Fruit fly (Drosophila melanogaster): ENCODE results near the gene CG1737.

CG1737 gene

dm6 chrX:11342771-11343170, 7.6 kb upstream of the CG1737 start (continued):
- no peak for TF ChIP-seq Hr51 (GFP tag; optimal IDR thresholded peaks at IDR 0.05)
- TF ChIP-seq tin (GFP tag; optimal IDR thresholded peaks at IDR 0.05), result no peak
- TF ChIP-seq z (GFP tag; IDR thresholded peaks at IDR 0.05), result no peak
- no peak for TF ChIP-seq ERR (GFP tag; optimal IDR thresholded peaks at IDR 0.05)
- peak; percentile 20 for TF ChIP-seq Med (GFP tag)

- TF ChIP-seq insv (GFP tag; optimal IDR thresholded peaks at IDR 0.05), result no peak
- TF ChIP-seq CG1603 (tag; optimal IDR thresholded peaks at IDR 0.05), result peak; percentile 24
- TF ChIP-seq CG14710 (tag; optimal IDR thresholded peaks at IDR 0.05), result peak; percentile 23
- no peak for TF ChIP-seq CG18764 (GFP tag; optimal IDR thresholded peaks at IDR 0.05)
- no peak for TF ChIP-seq CG18619 (GFP tag; optimal IDR thresholded peaks at IDR 0.05)
- TF ChIP-seq toy (GFP tag; IDR thresholded peaks at IDR 0.05), result no peak
- TF ChIP-seq slou (GFP tag; optimal IDR thresholded peaks at IDR 0.05), result no peak
- 0 out of 3 replicates have a peak, but pooled peaks have one; percentile 20 for TF ChIP-seq row (GFP tag; IDR thresholded peaks at IDR 0.05)
- peak; percentile 2 for TF ChIP-seq CG17829 (tag; optimal IDR thresholded peaks at IDR 0.05)
- TF ChIP-seq CG15514 (GFP tag; optimal IDR thresholded peaks at IDR 0.05), result peak; percentile 29
- TF ChIP-seq Ets97D (GFP tag; optimal IDR thresholded peaks at IDR 0.05), result no peak
- no peak for TF ChIP-seq CG7839 (tag; optimal IDR thresholded peaks at IDR 0.05)
- peak; percentile 5 for TF ChIP-seq stwl (tag; optimal IDR thresholded peaks at IDR 0.05)
- TF ChIP-seq CG3847 (GFP tag; IDR thresholded peaks at IDR 0.05), result 0 out of 2 replicates have a peak, but pooled peaks have one; percentile 17
- TF ChIP-seq CG15479 (GFP tag; optimal IDR thresholded peaks at IDR 0.05), result no peak
- peak; percentile 31 for TF ChIP-seq BEAF-32 (GFP tag; optimal IDR thresholded peaks at IDR 0.05)
- TF ChIP-seq CG13775 (GFP tag; optimal IDR thresholded peaks at IDR 0.05), result no peak
- TF ChIP-seq Oaz (GFP tag; IDR thresholded peaks at IDR 0.05), result no peak
- TF ChIP-seq kni (GFP tag; optimal IDR thresholded peaks at IDR 0.05), result no peak
- TF ChIP-seq Med (GFP tag), result peak; percentile 64
- TF ChIP-seq CG43689 (GFP tag; IDR thresholded peaks at IDR 0.05), result no peak
- no peak for TF ChIP-seq CG11504 (tag; optimal IDR thresholded peaks at IDR 0.05)
- peak; percentile 32 for TF ChIP-seq Sry-δ (GFP tag; optimal IDR thresholded peaks at IDR 0.05)
- no peak for TF ChIP-seq dimm (GFP tag; IDR thresholded peaks at IDR 0.05)
- peak; percentile 19 for TF ChIP-seq YL-1 (GFP tag; optimal IDR thresholded peaks at IDR 0.05)
- TF ChIP-seq sd (tag; optimal IDR thresholded peaks at IDR 0.05), result peak; percentile 3
- peak; percentile 32 for TF ChIP-seq Abd-B (GFP tag; optimal IDR thresholded peaks at IDR 0.05)
- TF ChIP-seq Dip3 (GFP tag; optimal IDR thresholded peaks at IDR 0.05), result no peak
- no peak for TF ChIP-seq CG13296 (GFP tag; optimal IDR thresholded peaks at IDR 0.05)
- no peak for TF ChIP-seq CrebB (tag; optimal IDR thresholded peaks at IDR 0.05)
- no peak for TF ChIP-seq CG17802 (tag; optimal IDR thresholded peaks at IDR 0.05)
- TF ChIP-seq Myb (GFP tag; optimal IDR thresholded peaks at IDR 0.05), result peak; percentile 21
- TF ChIP-seq tap (tag; optimal IDR thresholded peaks at IDR 0.05), result no peak
- TF ChIP-seq pzg (GFP tag; optimal IDR thresholded peaks at IDR 0.05), result peak; percentile 39
- 0 out of 2 replicates have a peak, but pooled peaks have one; percentile 25 for TF ChIP-seq CG13287 (GFP tag; IDR thresholded peaks at IDR 0.05; ENCODE audit: partially characterized antibody)
- no peak for TF ChIP-seq en (GFP tag; optimal IDR thresholded peaks at IDR 0.05)
- TF ChIP-seq Nf-YB (GFP tag; optimal IDR thresholded peaks at IDR 0.05), result no peak
- TF ChIP-seq CTCF (GFP tag; optimal IDR thresholded peaks at IDR 0.05), result peak; percentile 51
- TF ChIP-seq E2f2 (GFP tag; IDR thresholded peaks at IDR 0.05), result peak; percentile 64
- no peak for TF ChIP-seq NC2α (GFP tag; optimal IDR thresholded peaks at IDR 0.05)
- no peak for TF ChIP-seq CG42726 (GFP tag; IDR thresholded peaks at IDR 0.05; ENCODE audit: partially characterized antibody)
- peak; percentile 50 for TF ChIP-seq gfzf (GFP tag; optimal IDR thresholded peaks at IDR 0.05)
- no peak for TF ChIP-seq sna (GFP tag; IDR thresholded peaks at IDR 0.05; ENCODE audit: partially characterized antibody)
- no peak for TF ChIP-seq CG7963 (GFP tag; IDR thresholded peaks at IDR 0.05; ENCODE audit: partially characterized antibody)
- TF ChIP-seq CG4617 (GFP tag; optimal IDR thresholded peaks at IDR 0.05; ENCODE audit: borderline replicate concordance), result peak; percentile 47
Observed at dm6 chrX:11347809-11348208, 2.6 kb upstream of the CG1737 start, which contains the start of the genes GCS1 and CG11756. Gene GCS1 (minus strand): TSS chrX:11348001. Gene CG11756 (plus strand): TSS chrX:11348120.
